Fruit fly (Drosophila melanogaster): ENCODE data around the gene Mfe2.

Gene Mfe2

dm6 chrX:16270795-16271194 lies at the start of gene Mfe2:
Mfe2 (plus strand) TSS chrX:16270951.
- TF ChIP-seq CG4496 (GFP tag; IDR thresholded peaks at IDR 0.05): peak; percentile 60; the same call in 1 of the 3 replicates
- no peak for TF ChIP-seq D1 (tag; optimal IDR thresholded peaks at IDR 0.05)
- peak; percentile 28 for TF ChIP-seq CG8159 (tag; optimal IDR thresholded peaks at IDR 0.05)
- TF ChIP-seq CG9948 (tag; optimal IDR thresholded peaks at IDR 0.05): no peak
- no peak for TF ChIP-seq fd96Ca (GFP tag; IDR thresholded peaks at IDR 0.05)
- TF ChIP-seq CG14655 (GFP tag; optimal IDR thresholded peaks at IDR 0.05): peak; percentile 55
- TF ChIP-seq CG32121 (GFP tag; IDR thresholded peaks at IDR 0.05): peak; percentile 52
- no peak for TF ChIP-seq Snoo (tag; optimal IDR thresholded peaks at IDR 0.05)
- TF ChIP-seq rn (GFP tag; IDR thresholded peaks at IDR 0.05): 0 out of 2 replicates have a peak, but pooled peaks have one; percentile 12
- TF ChIP-seq CG12605 (GFP tag; IDR thresholded peaks at IDR 0.05): peak; percentile 39; the same call in 1 of the 2 replicates
- peak; percentile 14 for TF ChIP-seq CG17806 (tag; optimal IDR thresholded peaks at IDR 0.05)
- peak; percentile 15 for TF ChIP-seq Pif1A (GFP tag; optimal IDR thresholded peaks at IDR 0.05)
- TF ChIP-seq CG34367 (tag; optimal IDR thresholded peaks at IDR 0.05): peak; percentile 31
- TF ChIP-seq CG13204 (GFP tag; optimal IDR thresholded peaks at IDR 0.05): peak; percentile 37
- TF ChIP-seq CG10348 (GFP tag; IDR thresholded peaks at IDR 0.05): no peak
- TF ChIP-seq CG15710 (tag; optimal IDR thresholded peaks at IDR 0.05): peak; percentile 22
- TF ChIP-seq Pif1B (GFP tag; optimal IDR thresholded peaks at IDR 0.05): no peak
- peak; percentile 35 for TF ChIP-seq CG8301 (tag; optimal IDR thresholded peaks at IDR 0.05)
- TF ChIP-seq Ets98B (GFP tag; IDR thresholded peaks at IDR 0.05): peak; percentile 65; the same call in 1 of the 2 replicates
- TF ChIP-seq EcR (GFP tag; optimal IDR thresholded peaks at IDR 0.05): peak; percentile 65
- TF ChIP-seq gl (tag; optimal IDR thresholded peaks at IDR 0.05): peak; percentile 83

- no peak for TF ChIP-seq Pif1B (GFP tag; optimal IDR thresholded peaks at IDR 0.05)
- TF ChIP-seq Ets98B (GFP tag; IDR thresholded peaks at IDR 0.05): no peak
- TF ChIP-seq CG17806 (tag; optimal IDR thresholded peaks at IDR 0.05): no peak
- TF ChIP-seq CG9948 (tag; optimal IDR thresholded peaks at IDR 0.05): no peak
- TF ChIP-seq rn (GFP tag; IDR thresholded peaks at IDR 0.05): no peak
- TF ChIP-seq CG34367 (tag; optimal IDR thresholded peaks at IDR 0.05): no peak
- TF ChIP-seq CG8159 (tag; optimal IDR thresholded peaks at IDR 0.05): no peak
- no peak for TF ChIP-seq CG8301 (tag; optimal IDR thresholded peaks at IDR 0.05)
- TF ChIP-seq Pif1A (GFP tag; optimal IDR thresholded peaks at IDR 0.05): no peak
- no peak for TF ChIP-seq EcR (GFP tag; optimal IDR thresholded peaks at IDR 0.05)
- TF ChIP-seq fd96Ca (GFP tag; IDR thresholded peaks at IDR 0.05): no peak
- TF ChIP-seq gl (tag; optimal IDR thresholded peaks at IDR 0.05): no peak
These were observed 39.5 kb upstream of the Mfe2 start for dm6 chrX:16231292-16231691.

dm6 chrX:16241831-16242451 lies 28.8 kb upstream of the Mfe2 start:
- TF ChIP-seq CG9948 (tag; optimal IDR thresholded peaks at IDR 0.05): no peak
- TF ChIP-seq fd96Ca (GFP tag; IDR thresholded peaks at IDR 0.05): no peak
- no peak for TF ChIP-seq CG13204 (GFP tag; optimal IDR thresholded peaks at IDR 0.05)
- TF ChIP-seq CG4496 (GFP tag; IDR thresholded peaks at IDR 0.05): no peak
- TF ChIP-seq CG17806 (tag; optimal IDR thresholded peaks at IDR 0.05): no peak
- TF ChIP-seq CG8301 (tag; optimal IDR thresholded peaks at IDR 0.05): no peak
- no peak for TF ChIP-seq CG14655 (GFP tag; optimal IDR thresholded peaks at IDR 0.05)
- no peak for TF ChIP-seq CG12605 (GFP tag; IDR thresholded peaks at IDR 0.05)
- TF ChIP-seq EcR (GFP tag; optimal IDR thresholded peaks at IDR 0.05): no peak
- no peak for TF ChIP-seq D1 (tag; optimal IDR thresholded peaks at IDR 0.05)
- no peak for TF ChIP-seq rn (GFP tag; IDR thresholded peaks at IDR 0.05)
- TF ChIP-seq CG34367 (tag; optimal IDR thresholded peaks at IDR 0.05): no peak
- no peak for TF ChIP-seq Snoo (tag; optimal IDR thresholded peaks at IDR 0.05)
- no peak for TF ChIP-seq gl (tag; optimal IDR thresholded peaks at IDR 0.05)

- TF ChIP-seq fd96Ca (GFP tag; IDR thresholded peaks at IDR 0.05) (no peak), CG14655 (GFP tag; optimal IDR thresholded peaks at IDR 0.05) (no peak), gl (tag; optimal IDR thresholded peaks at IDR 0.05) (no peak), CG10348 (GFP tag; IDR thresholded peaks at IDR 0.05) (no peak), CG32121 (GFP tag; IDR thresholded peaks at IDR 0.05) (no peak), Snoo (tag; optimal IDR thresholded peaks at IDR 0.05) (no peak), CG17806 (tag; optimal IDR thresholded peaks at IDR 0.05) (no peak), CG9948 (tag; optimal IDR thresholded peaks at IDR 0.05) (no peak), CG12605 (GFP tag; IDR thresholded peaks at IDR 0.05) (no peak), CG8159 (tag; optimal IDR thresholded peaks at IDR 0.05) (no peak), CG34367 (tag; optimal IDR thresholded peaks at IDR 0.05) (no peak)
These were observed 26.8 kb upstream of the Mfe2 start for dm6 chrX:16243989-16244388.

dm6 chrX:16244731-16245130 lies 26.0 kb upstream of the Mfe2 start:
- peak; percentile 34 for TF ChIP-seq D1 (tag; optimal IDR thresholded peaks at IDR 0.05)
- TF ChIP-seq CG14655 (GFP tag; optimal IDR thresholded peaks at IDR 0.05): no peak
- TF ChIP-seq gl (tag; optimal IDR thresholded peaks at IDR 0.05): no peak
- TF ChIP-seq rn (GFP tag; IDR thresholded peaks at IDR 0.05): no peak

dm6 chrX:16263415-16263814 lies 7.3 kb upstream of the Mfe2 start:
- TF ChIP-seq CG14655 (GFP tag; optimal IDR thresholded peaks at IDR 0.05): peak; percentile 59
- no peak for TF ChIP-seq D1 (tag; optimal IDR thresholded peaks at IDR 0.05)
- TF ChIP-seq rn (GFP tag; IDR thresholded peaks at IDR 0.05): no peak
- peak; percentile 71 for TF ChIP-seq CG8159 (tag; optimal IDR thresholded peaks at IDR 0.05)
- no peak for TF ChIP-seq CG13204 (GFP tag; optimal IDR thresholded peaks at IDR 0.05)
- no peak for TF ChIP-seq EcR (GFP tag; optimal IDR thresholded peaks at IDR 0.05)
- TF ChIP-seq CG9948 (tag; optimal IDR thresholded peaks at IDR 0.05): peak; percentile 68
- peak; percentile 69 for TF ChIP-seq CG17806 (tag; optimal IDR thresholded peaks at IDR 0.05)
- TF ChIP-seq CG12605 (GFP tag; IDR thresholded peaks at IDR 0.05): peak; percentile 38; the same call in 1 of the 2 replicates
- peak; percentile 69 for TF ChIP-seq CG34367 (tag; optimal IDR thresholded peaks at IDR 0.05)
- no peak for TF ChIP-seq gl (tag; optimal IDR thresholded peaks at IDR 0.05)
- peak; percentile 52; the same call in 1 of the 3 replicates for TF ChIP-seq CG4496 (GFP tag; IDR thresholded peaks at IDR 0.05)
- TF ChIP-seq Pif1B (GFP tag; optimal IDR thresholded peaks at IDR 0.05): peak; percentile 51
- TF ChIP-seq Ets98B (GFP tag; IDR thresholded peaks at IDR 0.05): 0 out of 2 replicates have a peak, but pooled peaks have one; percentile 46
- no peak for TF ChIP-seq CG10348 (GFP tag; IDR thresholded peaks at IDR 0.05)
- peak; percentile 33; the same call in 1 of the 2 replicates for TF ChIP-seq CG32121 (GFP tag; IDR thresholded peaks at IDR 0.05)
- TF ChIP-seq CG8301 (tag; optimal IDR thresholded peaks at IDR 0.05): peak; percentile 54
- peak; percentile 49 for TF ChIP-seq Snoo (tag; optimal IDR thresholded peaks at IDR 0.05)
- TF ChIP-seq CG15710 (tag; optimal IDR thresholded peaks at IDR 0.05): peak; percentile 68
- peak; percentile 60; the same call in 2 of the 3 replicates for TF ChIP-seq fd96Ca (GFP tag; IDR thresholded peaks at IDR 0.05)
- TF ChIP-seq Pif1A (GFP tag; optimal IDR thresholded peaks at IDR 0.05): peak; percentile 63
